Worm (Caenorhabditis elegans) whole organism, L1 larva: ENCODE measurements around the gene D1086.17.
A peak's percentile ranks its signal among the peaks of the same experiment; 100 is the strongest.

Experiments used
- C34B4.2 ChIP-seq: sonication (generic microtip); optimal IDR thresholded peaks from 2 replicates; lab custom pipeline; 2017; ENCODE audit warnings: mild to moderate bottlenecking, missing genetic modification characterization, missing compliant biosample characterization
- aly-2 ChIP-seq: fragments of 150-350 bp; optimal IDR thresholded peaks from 2 replicates; lab custom pipeline; 2014; ENCODE audit warnings: missing biosample characterization, missing genetic modification characterization
- blmp-1 ChIP-seq: fragments of 150-350 bp; optimal IDR thresholded peaks from 2 replicates; lab custom pipeline; 2014; ENCODE audit warnings: missing biosample characterization, missing genetic modification characterization
- ceh-8 ChIP-seq: fragments of 200-800 bp; sonication (Bioruptor generic); optimal IDR thresholded peaks from 2 replicates; lab custom pipeline; 2018; ENCODE audit warnings: mild to moderate bottlenecking, missing genetic modification characterization, moderate library complexity, missing compliant biosample characterization
- ces-1 ChIP-seq: fragments of 150-350 bp; optimal IDR thresholded peaks from 2 replicates; lab custom pipeline; 2014; ENCODE audit warnings: missing biosample characterization, missing genetic modification reagents, missing genetic modification characterization
- efl-1 ChIP-seq, 4 experiments: fragments of 150-350 bp; optimal IDR thresholded peaks in 3 of 4; peaks in 1 of 4; 1 replicate in 1 of 4; 2 replicates in 3 of 4; lab custom pipeline; 2014; ENCODE audit warnings: missing biosample characterization in 2 of 4, missing genetic modification characterization in 2 of 4, missing genetic modification reagents in 2 of 4
- egl-13 ChIP-seq: sonication (generic microtip); optimal IDR thresholded peaks from 2 replicates; lab custom pipeline; 2016; ENCODE audit warnings: missing genotype, missing genetic modification reagents, missing genetic modification characterization, missing compliant biosample characterization
- elt-2 ChIP-seq: sonication (generic microtip); optimal IDR thresholded peaks from 2 replicates; lab custom pipeline; 2016; ENCODE audit warnings: missing genetic modification characterization, mild to moderate bottlenecking, inconsistent platforms, missing compliant biosample characterization, missing genetic modification reagents
- ets-5 ChIP-seq: fragments of 200-800 bp; sonication (Bioruptor generic); IDR thresholded peaks from 2 replicates; pipeline ENCODE4 v1.3.6; 2022; ENCODE audit warnings: missing genetic modification characterization, missing compliant biosample characterization
- fkh-10 ChIP-seq: sonication (generic microtip); optimal IDR thresholded peaks from 2 replicates; lab custom pipeline; 2017; ENCODE audit warnings: missing biosample characterization, missing genetic modification reagents, missing genetic modification characterization
- fkh-4 ChIP-seq: sonication (generic microtip); optimal IDR thresholded peaks from 2 replicates; lab custom pipeline; 2016; ENCODE audit warnings: missing compliant biosample characterization, missing genetic modification characterization, borderline replicate concordance
- fkh-8 ChIP-seq: sonication (generic microtip); optimal IDR thresholded peaks from 2 replicates; lab custom pipeline; 2016; ENCODE audit warnings: mild to moderate bottlenecking, missing genetic modification characterization, missing compliant biosample characterization
- fos-1 ChIP-seq: fragments of 150-350 bp; optimal IDR thresholded peaks from 2 replicates; lab custom pipeline; 2014; ENCODE audit warnings: missing biosample characterization, missing genetic modification characterization
- irx-1 ChIP-seq: sonication (generic microtip); optimal IDR thresholded peaks from 2 replicates; lab custom pipeline; 2016; ENCODE audit warnings: missing genetic modification characterization, missing compliant biosample characterization
- isw-1 ChIP-seq: fragments of 200-800 bp; sonication (Bioruptor generic); IDR thresholded peaks from 2 replicates; pipeline ENCODE4 v1.3.6; 2022; ENCODE audit warnings: missing genetic modification characterization, missing compliant biosample characterization
- lin-15B ChIP-seq: fragments of 150-350 bp; sonication (generic microtip); optimal IDR thresholded peaks from 3 replicates; lab custom pipeline; 2014; ENCODE audit warnings: missing biosample characterization, missing genetic modification characterization
- lin-35 ChIP-seq, 2 experiments: fragments of 150-350 bp; optimal IDR thresholded peaks; 2 replicates each; lab custom pipeline; 2014; ENCODE audit warnings: missing biosample characterization in 2 of 2, missing genetic modification characterization in 2 of 2, missing genetic modification reagents in 2 of 2
- lir-3 ChIP-seq: sonication (generic microtip); optimal IDR thresholded peaks from 2 replicates; lab custom pipeline; 2016; ENCODE audit warnings: mild to moderate bottlenecking, missing genetic modification characterization, moderate library complexity, missing compliant biosample characterization; ENCODE audit not compliant: poor library complexity
- lsy-2 ChIP-seq, 2 experiments: fragments of 150-350 bp; optimal IDR thresholded peaks; 2 replicates each; lab custom pipeline; 2014; ENCODE audit warnings: missing biosample characterization in 2 of 2, missing genetic modification characterization in 2 of 2
- mab-9 ChIP-seq: fragments of 200-800 bp; sonication (Bioruptor generic); IDR thresholded peaks from 2 replicates; pipeline ENCODE4 v1.3.6; 2022; ENCODE audit warnings: missing genetic modification reagents, missing genetic modification characterization, missing compliant biosample characterization
- mdl-1 ChIP-seq, 2 experiments: fragments of 150-350 bp; optimal IDR thresholded peaks; 2 replicates each; lab custom pipeline; 2014 to 2017; ENCODE audit warnings: missing biosample characterization in 2 of 2, missing genetic modification characterization in 2 of 2, inconsistent platforms in 1 of 2
- nhr-11 ChIP-seq: fragments of 150-350 bp; optimal IDR thresholded peaks from 2 replicates; lab custom pipeline; 2014; ENCODE audit warnings: missing biosample characterization, missing genetic modification characterization
- nhr-12 ChIP-seq: sonication (generic microtip); optimal IDR thresholded peaks from 2 replicates; lab custom pipeline; 2017; ENCODE audit warnings: missing biosample characterization, missing genetic modification characterization
- nhr-237 ChIP-seq: fragments of 150-350 bp; optimal IDR thresholded peaks from 2 replicates; lab custom pipeline; 2014; ENCODE audit warnings: missing biosample characterization, missing genetic modification characterization
- pag-3 ChIP-seq: sonication (generic microtip); optimal IDR thresholded peaks from 2 replicates; lab custom pipeline; 2017; ENCODE audit warnings: missing genetic modification characterization, mild to moderate bottlenecking, missing compliant biosample characterization, antibody characterized with exemption, borderline replicate concordance; ENCODE audit not compliant: insufficient read depth
- snpc-4 ChIP-seq: fragments of 150-350 bp; optimal IDR thresholded peaks from 2 replicates; lab custom pipeline; 2014; ENCODE audit warnings: missing biosample characterization, missing genetic modification characterization
- snu-23 ChIP-seq: sonication (generic microtip); optimal IDR thresholded peaks from 2 replicates; lab custom pipeline; 2016; ENCODE audit warnings: missing genetic modification characterization, missing compliant biosample characterization
- sox-4 ChIP-seq: sonication (generic microtip); optimal IDR thresholded peaks from 2 replicates; lab custom pipeline; 2016; ENCODE audit warnings: missing genetic modification characterization, missing compliant biosample characterization
- sup-37 ChIP-seq: fragments of 200-800 bp; sonication (Bioruptor generic); optimal IDR thresholded peaks from 2 replicates; lab custom pipeline; 2018; ENCODE audit warnings: mild to moderate bottlenecking, missing genetic modification characterization, missing compliant biosample characterization
- tlp-1 ChIP-seq: fragments of 150-350 bp; optimal IDR thresholded peaks from 2 replicates; lab custom pipeline; 2014; ENCODE audit warnings: missing biosample characterization, missing genetic modification characterization
- unc-86 ChIP-seq: sonication (generic microtip); optimal IDR thresholded peaks from 2 replicates; lab custom pipeline; 2016; ENCODE audit warnings: missing genetic modification characterization, missing compliant biosample characterization
- ztf-11 ChIP-seq, 2 experiments: sonication (generic microtip); optimal IDR thresholded peaks; 2 replicates each; lab custom pipeline; 2016 to 2017; ENCODE audit warnings: missing genetic modification characterization in 2 of 2, missing biosample characterization in 1 of 2, missing compliant biosample characterization in 1 of 2
- ztf-4 ChIP-seq: fragments of 150-350 bp; optimal IDR thresholded peaks from 2 replicates; lab custom pipeline; 2014; ENCODE audit warnings: missing biosample characterization, missing genetic modification characterization

The D1086.17 gene

ce11 chrV:14067816-14068296, at the start of gene D1086.17:
D1086.17 (plus strand) TSS chrV:14067866.
- TF ChIP-seq snpc-4 (no peak), ceh-8 (GFP tag; lab: Kevin White, UChicago) (no peak), lsy-2 (tag; optimal IDR thresholded peaks at IDR 0.05; lab: Kevin White, UChicago) (no peak), efl-1 (optimal IDR thresholded peaks at IDR 0.05; lab: Kevin White, UChicago) (no peak), efl-1 (GFP tag; optimal IDR thresholded peaks at IDR 0.05 in 1 of 2; lab: Kevin White, UChicago) (no peak), ztf-11 (tag; optimal IDR thresholded peaks at IDR 0.05; lab: Kevin White, UChicago) (no peak), fkh-4 (tag; lab: Kevin White, UChicago) (no peak), mdl-1 (tag; optimal IDR thresholded peaks at IDR 0.05; lab: Kevin White, UChicago) (no peak), C34B4.2 (no peak), isw-1 (GFP tag; lab: Robert Waterston, UW) (no peak), fkh-10 (GFP tag; lab: Kevin White, UChicago) (no peak), pag-3 (tag; lab: Kevin White, UChicago) (no peak)
- TF ChIP-seq, all 84 proteins: peak for 0

- TF ChIP-seq elt-2 (tag; lab: Kevin White, UChicago) (peak; percentile 61), efl-1 (optimal IDR thresholded peaks at IDR 0.05; lab: Kevin White, UChicago) (no peak), efl-1 (GFP tag; optimal IDR thresholded peaks at IDR 0.05 in 1 of 2; lab: Kevin White, UChicago) (peak in 1 of 2 experiments; percentile 68), ztf-4 (tag; lab: Kevin White, UChicago) (no peak)
These were observed 49.0 kb upstream of the D1086.17 start, which contains the start of the genes mtl-2 and T08G5.1 for ce11 chrV:14018640-14019039. mtl-2 (minus strand) TSS chrV:14018673. T08G5.1 (plus strand) TSS chrV:14018766.

- TF ChIP-seq elt-2 (tag; lab: Kevin White, UChicago) (no peak), sox-4 (tag; lab: Kevin White, UChicago) (peak; percentile 21)
These were observed 44.6 kb upstream of the D1086.17 start, which contains the start of gene T08G5.15 for ce11 chrV:14023074-14023473. T08G5.15 (minus strand) TSS chrV:14023174.

- TF ChIP-seq snu-23 (GFP tag; lab: Kevin White, UChicago) = no peak
- TF ChIP-seq ets-5 (GFP tag; lab: Robert Waterston, UW) = no peak
- TF ChIP-seq nhr-12 (tag; lab: Kevin White, UChicago) = no peak
- TF ChIP-seq nhr-237 (tag; lab: Kevin White, UChicago) = no peak
- TF ChIP-seq egl-13 (tag; lab: Kevin White, UChicago) = no peak
- TF ChIP-seq fkh-8 (tag; lab: Kevin White, UChicago) = no peak
- TF ChIP-seq fkh-10 (GFP tag; lab: Kevin White, UChicago) = no peak
- TF ChIP-seq lin-35 (GFP tag; optimal IDR thresholded peaks at IDR 0.05; lab: Kevin White, UChicago) = no peak
- TF ChIP-seq fos-1 (tag; lab: Kevin White, UChicago) = no peak
- no peak for TF ChIP-seq sup-37 (GFP tag; lab: Kevin White, UChicago)
- no peak for TF ChIP-seq aly-2 (tag; lab: Kevin White, UChicago)
- no peak for TF ChIP-seq tlp-1 (tag; lab: Kevin White, UChicago)
- TF ChIP-seq ces-1 (GFP tag; lab: Kevin White, UChicago) = no peak
- no peak for TF ChIP-seq blmp-1 (tag; lab: Kevin White, UChicago)
These were observed 41.5 kb upstream of the D1086.17 start, which contains the start of gene T08G5.2 for ce11 chrV:14026194-14026593. T08G5.2 (minus strand) TSS chrV:14026294.

ce11 chrV:14027384-14027783, 40.3 kb upstream of the D1086.17 start, which contains the start of gene T08G5.3:
T08G5.3 (minus strand) TSS chrV:14027484.
- TF ChIP-seq ztf-4 (tag; lab: Kevin White, UChicago) = no peak
- no peak for TF ChIP-seq egl-13 (tag; lab: Kevin White, UChicago)
- TF ChIP-seq lir-3 (tag; lab: Kevin White, UChicago) = no peak
- no peak for TF ChIP-seq sup-37 (GFP tag; lab: Kevin White, UChicago)
- no peak for TF ChIP-seq mab-9 (GFP tag; lab: Robert Waterston, UW)
- TF ChIP-seq C34B4.2 = no peak
- TF ChIP-seq lin-15B = no peak
- no peak for TF ChIP-seq nhr-11 (tag; lab: Kevin White, UChicago)
- TF ChIP-seq snu-23 (GFP tag; lab: Kevin White, UChicago) = no peak
- no peak for TF ChIP-seq snpc-4
- TF ChIP-seq irx-1 = no peak
- no peak for TF ChIP-seq unc-86 (tag; lab: Kevin White, UChicago)
- no peak for TF ChIP-seq fkh-10 (GFP tag; lab: Kevin White, UChicago)
- no peak for TF ChIP-seq pag-3 (tag; lab: Kevin White, UChicago)
- no peak for TF ChIP-seq nhr-12 (tag; lab: Kevin White, UChicago)
